Fruit fly (Drosophila melanogaster) whole organism, embryonic: Measurements from ENCODE around the gene Gr64b.

Experiments
- Awh ChIP-seq: fragments of 200-800 bp; sonication (Bioruptor generic); IDR thresholded peaks from 2 replicates; pipeline ENCODE4, ENCODE4 v1.3.6; 2022; ENCODE audit warnings: missing biosample characterization, missing genetic modification characterization
- BtbVII ChIP-seq: fragments of 200-800 bp; sonication (Bioruptor generic); optimal IDR thresholded peaks from 3 replicates; lab custom pipeline; 2017; ENCODE audit warnings: missing biosample characterization, mild to moderate bottlenecking, missing genetic modification characterization
- C15 ChIP-seq: fragments of 200-800 bp; sonication (Bioruptor generic); IDR thresholded peaks from 3 replicates; pipeline ENCODE4 v1.3.6; 2022; ENCODE audit warnings: missing biosample characterization, missing genetic modification characterization
- CG10321 ChIP-seq: fragments of 200-800 bp; sonication (Bioruptor generic); IDR thresholded peaks from 2 replicates; pipeline ENCODE4 v1.3.6; 2022; ENCODE audit warnings: missing biosample characterization, missing genetic modification characterization
- CG10462 ChIP-seq: fragments of 200-800 bp; sonication (Bioruptor generic); optimal IDR thresholded peaks from 2 replicates; lab custom pipeline; 2016; ENCODE audit warnings: missing biosample characterization, missing genetic modification characterization
- CG11398 ChIP-seq: fragments of 200-800 bp; sonication (Bioruptor generic); optimal IDR thresholded peaks from 2 replicates; lab custom pipeline; 2016; ENCODE audit warnings: missing biosample characterization, missing genetic modification characterization
- CG11504 ChIP-seq: fragments of 200-800 bp; sonication (Bioruptor generic); optimal IDR thresholded peaks from 3 replicates; lab custom pipeline; 2019; ENCODE audit warnings: missing biosample characterization, mild to moderate bottlenecking, missing genetic modification characterization, moderate library complexity
- CG12071 ChIP-seq: fragments of 200-800 bp; sonication (Bioruptor generic); optimal IDR thresholded peaks from 3 replicates; lab custom pipeline; 2018; ENCODE audit warnings: missing biosample characterization, mild to moderate bottlenecking, missing genetic modification characterization
- CG13123 ChIP-seq: fragments of 200-800 bp; sonication (Bioruptor generic); optimal IDR thresholded peaks from 2 replicates; lab custom pipeline; 2016; ENCODE audit warnings: missing biosample characterization, missing genetic modification characterization
- CG14441 ChIP-seq: fragments of 200-800 bp; sonication (Bioruptor generic); IDR thresholded peaks from 2 replicates; pipeline ENCODE4 v1.3.6; 2022; ENCODE audit warnings: missing biosample characterization, missing genetic modification characterization
- CG16813 ChIP-seq: fragments of 200-800 bp; sonication (Bioruptor generic); IDR thresholded peaks from 3 replicates; pipeline ENCODE4 v1.3.6; 2022; ENCODE audit warnings: missing biosample characterization, missing genetic modification characterization; ENCODE audit not compliant: partially characterized antibody
- CG17385 ChIP-seq: fragments of 200-800 bp; sonication (Bioruptor generic); optimal IDR thresholded peaks from 3 replicates; lab custom pipeline; 2018; ENCODE audit warnings: missing biosample characterization, mild to moderate bottlenecking, missing genetic modification characterization
- CG17912 ChIP-seq: fragments of 200-800 bp; sonication (Bioruptor generic); optimal IDR thresholded peaks from 2 replicates; lab custom pipeline; 2018; ENCODE audit warnings: missing biosample characterization, mild to moderate bottlenecking, missing genetic modification characterization
- CG1792 ChIP-seq: fragments of 200-800 bp; sonication (Bioruptor generic); optimal IDR thresholded peaks from 2 replicates; lab custom pipeline; 2016; ENCODE audit warnings: missing biosample characterization, missing genetic modification characterization
- CG31365 ChIP-seq: fragments of 200-800 bp; sonication (Bioruptor generic); optimal IDR thresholded peaks from 2 replicates; lab custom pipeline; 2018; ENCODE audit warnings: missing biosample characterization, mild to moderate bottlenecking, missing genetic modification characterization
- CG42726 ChIP-seq: fragments of 200-800 bp; sonication (Bioruptor generic); IDR thresholded peaks from 2 replicates; pipeline ENCODE4 v1.3.6; 2022; ENCODE audit warnings: missing biosample characterization, missing genetic modification characterization; ENCODE audit not compliant: partially characterized antibody
- CG6765 ChIP-seq: fragments of 200-800 bp; sonication (Bioruptor generic); optimal IDR thresholded peaks from 3 replicates; lab custom pipeline; 2017; ENCODE audit warnings: missing biosample characterization, mild to moderate bottlenecking, missing genetic modification characterization
- CG6813 ChIP-seq: fragments of 200-800 bp; sonication (Bioruptor generic); optimal IDR thresholded peaks from 2 replicates; lab custom pipeline; 2017; ENCODE audit warnings: missing biosample characterization, missing genetic modification characterization, mild to moderate bottlenecking, moderate library complexity, missing genetic modification reagents
- CG7839 ChIP-seq: fragments of 200-800 bp; sonication (Bioruptor generic); optimal IDR thresholded peaks from 3 replicates; lab custom pipeline; 2018; ENCODE audit warnings: missing biosample characterization, mild to moderate bottlenecking, missing genetic modification characterization, moderate library complexity
- CG8281 ChIP-seq: fragments of 200-800 bp; sonication (Bioruptor generic); optimal IDR thresholded peaks from 2 replicates; lab custom pipeline; 2018; ENCODE audit warnings: missing biosample characterization, mild to moderate bottlenecking, missing genetic modification characterization, moderate library complexity
- CG9215 ChIP-seq: fragments of 200-800 bp; sonication (Bioruptor generic); IDR thresholded peaks from 2 replicates; pipeline ENCODE4 v1.3.6; 2022; ENCODE audit warnings: missing biosample characterization, missing genetic modification characterization
- Camta ChIP-seq: fragments of 200-800 bp; sonication (Bioruptor generic); optimal IDR thresholded peaks from 2 replicates; lab custom pipeline; 2016; ENCODE audit warnings: missing biosample characterization, missing genetic modification characterization
- Chrac-16 ChIP-seq: fragments of 200-800 bp; sonication (Bioruptor generic); optimal IDR thresholded peaks from 3 replicates; lab custom pipeline; 2016; ENCODE audit warnings: missing biosample characterization, missing genetic modification characterization
- D ChIP-seq, 2 experiments: fragments of 200-800 bp in 1 of 2; fragments of >200 bp in 1 of 2; sonication (Bioruptor generic) in 1 of 2; optimal IDR thresholded peaks; 2 replicates in 1 of 2; 3 replicates in 1 of 2; lab custom pipeline; 2017; ENCODE audit warnings: mild to moderate bottlenecking in 1 of 2, missing biosample characterization in 1 of 2, missing genetic modification characterization in 1 of 2, missing genetic modification reagents in 1 of 2
- Dbx ChIP-seq: fragments of 200-800 bp; sonication (Bioruptor generic); IDR thresholded peaks from 3 replicates; pipeline ENCODE4 v1.3.6; 2022; ENCODE audit warnings: missing biosample characterization, missing genetic modification characterization
- Fer2 ChIP-seq: fragments of 200-800 bp; sonication (Bioruptor generic); optimal IDR thresholded peaks from 2 replicates; lab custom pipeline; 2018; ENCODE audit warnings: missing biosample characterization, mild to moderate bottlenecking, missing genetic modification characterization, moderate library complexity
- GATAe ChIP-seq: fragments of 200-800 bp; sonication (Bioruptor generic); conservative IDR thresholded peaks from 2 replicates; pipeline ENCODE4 v1.3.6; 2022; ENCODE audit warnings: missing biosample characterization, missing genetic modification characterization
- H2.0 ChIP-seq: fragments of 200-800 bp; sonication (Bioruptor generic); IDR thresholded peaks from 2 replicates; pipeline ENCODE4 v1.3.6; 2022; ENCODE audit warnings: missing biosample characterization, missing genetic modification characterization
- Hand ChIP-seq: fragments of 200-800 bp; sonication (Bioruptor generic); optimal IDR thresholded peaks from 2 replicates; lab custom pipeline; 2017; ENCODE audit warnings: mild to moderate bottlenecking, missing biosample characterization, missing genetic modification reagents, missing genetic modification characterization
- Med ChIP-seq: fragments of 200-800 bp; sonication (Bioruptor generic); peaks from one replicate; lab custom pipeline; 2016; ENCODE audit warnings: missing biosample characterization, missing genetic modification characterization, mild to moderate bottlenecking, inconsistent platforms, moderate library complexity
- Myb ChIP-seq: fragments of 200-800 bp; sonication (Bioruptor generic); optimal IDR thresholded peaks from 2 replicates; lab custom pipeline; 2016; ENCODE audit warnings: missing biosample characterization, missing genetic modification characterization
- Neu2 ChIP-seq: fragments of 200-800 bp; sonication (Bioruptor generic); optimal IDR thresholded peaks from 3 replicates; lab custom pipeline; 2016; ENCODE audit warnings: missing biosample characterization, missing genetic modification characterization, borderline replicate concordance
- Rfx ChIP-seq: fragments of 200-800 bp; sonication (Bioruptor generic); IDR thresholded peaks from 2 replicates; pipeline ENCODE4 v1.3.6; 2022; ENCODE audit warnings: missing biosample characterization, missing genetic modification characterization
- Ssrp ChIP-seq: fragments of 200-800 bp; sonication (Bioruptor generic); optimal IDR thresholded peaks from 2 replicates; lab custom pipeline; 2018; ENCODE audit warnings: missing biosample characterization, mild to moderate bottlenecking, missing genetic modification characterization, moderate library complexity
- Vsx1 ChIP-seq: fragments of 200-800 bp; sonication (Bioruptor generic); optimal IDR thresholded peaks from 2 replicates; lab custom pipeline; 2017; ENCODE audit warnings: missing biosample characterization, mild to moderate bottlenecking, missing genetic modification characterization, missing genetic modification reagents
- br ChIP-seq: fragments of >200 bp; optimal IDR thresholded peaks from 2 replicates; lab custom pipeline; 2017
- crp ChIP-seq, 2 experiments: fragments of 200-800 bp; sonication (Bioruptor generic); optimal IDR thresholded peaks; 2 replicates in 1 of 2; 3 replicates in 1 of 2; lab custom pipeline; 2017; ENCODE audit warnings: missing biosample characterization in 2 of 2, missing genetic modification characterization in 2 of 2, mild to moderate bottlenecking in 1 of 2, moderate library complexity in 1 of 2
- disco-r ChIP-seq: fragments of 200-800 bp; sonication (Bioruptor generic); optimal IDR thresholded peaks from 2 replicates; lab custom pipeline; 2016; ENCODE audit warnings: missing biosample characterization, missing genetic modification characterization
- dpn ChIP-seq, 2 experiments: fragments of 200-800 bp; sonication (Bioruptor generic); optimal IDR thresholded peaks; 3 replicates each; lab custom pipeline; 2016; ENCODE audit warnings: missing biosample characterization in 2 of 2, missing genetic modification characterization in 2 of 2
- esg ChIP-seq: fragments of 200-800 bp; sonication (Bioruptor generic); conservative IDR thresholded peaks from 2 replicates; pipeline ENCODE4 v1.3.6; 2022; ENCODE audit warnings: missing biosample characterization, missing genetic modification characterization
- grau ChIP-seq: fragments of 200-800 bp; optimal IDR thresholded peaks from 3 replicates; lab custom pipeline; 2019; ENCODE audit warnings: missing biosample characterization, mild to moderate bottlenecking, missing genetic modification characterization, moderate library complexity
- insv ChIP-seq, 2 experiments: fragments of 200-800 bp; sonication (Bioruptor generic); optimal IDR thresholded peaks; 3 replicates each; lab custom pipeline; 2016 to 2018; ENCODE audit warnings: missing biosample characterization in 2 of 2, missing genetic modification characterization in 2 of 2
- nom ChIP-seq: fragments of 200-800 bp; sonication (Bioruptor generic); optimal IDR thresholded peaks from 2 replicates; lab custom pipeline; 2017; ENCODE audit warnings: missing biosample characterization, missing genetic modification characterization, mild to moderate bottlenecking, moderate library complexity, missing genetic modification reagents
- otp ChIP-seq: fragments of 200-800 bp; sonication (Bioruptor generic); IDR thresholded peaks from 3 replicates; pipeline ENCODE4, ENCODE4 v1.3.6; 2022; ENCODE audit warnings: missing biosample characterization, missing genetic modification characterization
- p53 ChIP-seq: fragments of 200-800 bp; sonication (Bioruptor generic); optimal IDR thresholded peaks from 2 replicates; lab custom pipeline; 2016; ENCODE audit warnings: missing biosample characterization, missing genetic modification characterization
- sd ChIP-seq: fragments of 200-800 bp; sonication (Bioruptor generic); optimal IDR thresholded peaks from 3 replicates; lab custom pipeline; 2018; ENCODE audit warnings: missing biosample characterization, mild to moderate bottlenecking, missing genetic modification characterization, moderate library complexity
- sim ChIP-seq: fragments of 200-800 bp; sonication (Bioruptor generic); IDR thresholded peaks from 2 replicates; pipeline ENCODE4 v1.3.6; 2022; ENCODE audit warnings: missing biosample characterization, missing genetic modification characterization
- sima ChIP-seq: fragments of 200-800 bp; sonication (Bioruptor generic); optimal IDR thresholded peaks from 2 replicates; lab custom pipeline; 2016; ENCODE audit warnings: missing biosample characterization, missing genetic modification characterization
- sisA ChIP-seq: fragments of 200-800 bp; sonication (Bioruptor generic); IDR thresholded peaks from 2 replicates; pipeline ENCODE4 v1.3.6; 2022; ENCODE audit warnings: missing biosample characterization, missing genetic modification characterization
- slbo ChIP-seq: fragments of 200-800 bp; sonication (Bioruptor generic); IDR thresholded peaks from 2 replicates; pipeline ENCODE4 v1.3.6; 2022; ENCODE audit warnings: missing biosample characterization, missing genetic modification characterization
- slou ChIP-seq: fragments of 200-800 bp; sonication (Bioruptor generic); optimal IDR thresholded peaks from 3 replicates; lab custom pipeline; 2016; ENCODE audit warnings: missing biosample characterization, missing genetic modification characterization
- zfh1 ChIP-seq: fragments of 200-800 bp; sonication (Bioruptor generic); IDR thresholded peaks from 3 replicates; pipeline ENCODE4 v1.3.6; 2022; ENCODE audit warnings: missing biosample characterization, missing genetic modification characterization

The Gr64b gene

DNA sequence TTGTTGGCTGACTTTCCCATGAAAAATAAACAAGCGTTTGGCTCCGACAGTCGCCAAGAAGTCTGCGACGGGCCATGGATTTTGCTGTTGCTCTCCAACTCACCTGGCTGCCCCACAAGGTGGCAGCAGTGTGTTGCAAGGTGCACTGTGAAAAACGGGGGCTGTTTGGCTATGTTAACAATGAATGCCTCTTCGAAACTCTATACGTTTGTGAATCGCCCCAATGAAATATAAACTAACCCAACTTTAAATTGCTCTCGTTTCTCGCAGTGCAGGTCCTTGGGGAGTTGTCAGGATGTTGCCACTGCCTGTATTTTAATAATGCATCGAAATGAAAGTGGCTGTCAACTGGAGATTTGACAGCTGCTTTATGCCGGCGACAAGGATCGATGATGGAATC lies 14.1 kb upstream of the Gr64b start (continued):
- no peak for TF ChIP-seq p53 (GFP tag; lab: Kevin White, UChicago)
- TF ChIP-seq br = no peak
- TF ChIP-seq slou (GFP tag; lab: Kevin White, UChicago) = no peak
- TF ChIP-seq CG17385 (GFP tag; lab: Kevin White, UChicago) = no peak
- TF ChIP-seq CG1792 (GFP tag; lab: Kevin White, UChicago) = no peak
- TF ChIP-seq D (optimal IDR thresholded peaks at IDR 0.05; lab: Kevin White, UChicago) = no peak
- no peak for TF ChIP-seq D (GFP tag; optimal IDR thresholded peaks at IDR 0.05; lab: Kevin White, UChicago)
- TF ChIP-seq CG9215 (GFP tag; lab: Robert Waterston, UW) = no peak
- TF ChIP-seq sisA (GFP tag; lab: Robert Waterston, UW) = no peak
- no peak for TF ChIP-seq Myb (GFP tag; lab: Kevin White, UChicago)
- TF ChIP-seq grau (tag; lab: Kevin White, UChicago) = no peak
- TF ChIP-seq CG11504 (tag; lab: Kevin White, UChicago) = peak; percentile 12
- no peak for TF ChIP-seq CG6765
- TF ChIP-seq Neu2 (GFP tag; lab: Kevin White, UChicago) = no peak
- TF ChIP-seq disco-r = no peak
- no peak for TF ChIP-seq Vsx1 (GFP tag; lab: Kevin White, UChicago)
- 0 out of 3 replicates have a peak, but pooled peaks have one; percentile 32 for TF ChIP-seq otp (GFP tag; lab: Robert Waterston, UW)
- no peak for TF ChIP-seq Dbx (GFP tag; lab: Robert Waterston, UW)
- TF ChIP-seq dpn (GFP tag; optimal IDR thresholded peaks at IDR 0.05; lab: Kevin White, UChicago) = no peak
- no peak for TF ChIP-seq Rfx (GFP tag; lab: Robert Waterston, UW)
- TF ChIP-seq CG42726 (GFP tag; lab: Robert Waterston, UW) = no peak
- no peak for TF ChIP-seq Fer2 (tag; lab: Kevin White, UChicago)
- no peak for TF ChIP-seq nom (GFP tag; lab: Kevin White, UChicago)
- TF ChIP-seq sima (GFP tag; lab: Kevin White, UChicago) = no peak
- peak; percentile 8 for TF ChIP-seq Chrac-16
- TF ChIP-seq CG14441 (GFP tag; lab: Robert Waterston, UW) = no peak
- TF ChIP-seq esg (GFP tag; lab: Robert Waterston, UW) = no peak
- TF ChIP-seq CG10321 (GFP tag; lab: Robert Waterston, UW) = no peak
- no peak for TF ChIP-seq Ssrp
- no peak for TF ChIP-seq C15
- peak; percentile 70 for TF ChIP-seq Med (GFP tag; lab: Kevin White, UChicago)
- TF ChIP-seq zfh1 (GFP tag; lab: Robert Waterston, UW) = peak; percentile 46; the same call in 1 of the 3 replicates
- TF ChIP-seq Hand = no peak
- TF ChIP-seq Awh (GFP tag; lab: Robert Waterston, UW) = no peak
- TF ChIP-seq CG31365 = no peak
- TF ChIP-seq slbo (GFP tag; lab: Robert Waterston, UW) = peak; percentile 16; the same call in 1 of the 2 replicates
- TF ChIP-seq CG17912 (GFP tag; lab: Kevin White, UChicago) = no peak
- TF ChIP-seq GATAe (GFP tag; lab: Robert Waterston, UW) = no peak

DNA sequence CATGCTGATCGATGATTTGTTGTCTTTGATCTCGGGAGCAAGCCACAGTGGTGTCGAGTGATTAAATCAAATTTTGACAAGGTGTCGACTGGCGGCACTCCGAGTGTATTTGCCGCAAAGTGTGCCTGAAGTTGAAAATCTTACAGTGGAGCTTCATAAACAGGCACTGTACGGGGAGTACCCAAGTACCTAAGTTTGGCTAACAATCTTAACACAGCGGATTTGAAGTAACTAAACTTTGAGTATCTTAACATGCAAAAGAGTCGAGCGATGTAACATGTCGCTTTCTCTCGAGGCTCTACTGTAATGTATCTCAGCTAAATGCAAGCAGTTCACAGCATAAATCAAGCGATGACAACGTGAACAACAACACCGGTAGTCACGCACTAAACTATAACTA lies 11.7 kb upstream of the Gr64b start:
- TF ChIP-seq CG7839 (tag; lab: Kevin White, UChicago) (peak; percentile 70), Camta (GFP tag; lab: Kevin White, UChicago) (peak; percentile 36), sd (tag; lab: Kevin White, UChicago) (no peak), Chrac-16 (peak; percentile 75), CG11398 (GFP tag; lab: Kevin White, UChicago) (peak; percentile 26), CG16813 (no peak), BtbVII (GFP tag; lab: Kevin White, UChicago) (no peak), CG12071 (GFP tag; lab: Kevin White, UChicago) (peak; percentile 25), CG10462 (GFP tag; lab: Kevin White, UChicago) (peak; percentile 20), H2.0 (GFP tag; lab: Robert Waterston, UW) (peak; percentile 70), crp (GFP tag; optimal IDR thresholded peaks at IDR 0.05; lab: Kevin White, UChicago) (no peak), CG8281 (tag; lab: Kevin White, UChicago) (no peak), CG13123 (GFP tag; lab: Kevin White, UChicago) (no peak), insv (GFP tag; optimal IDR thresholded peaks at IDR 0.05; lab: Kevin White, UChicago) (no peak), CG6813 (GFP tag; lab: Kevin White, UChicago) (peak; percentile 51), sim (GFP tag; lab: Robert Waterston, UW) (0 out of 2 replicates have a peak, but pooled peaks have one; percentile 17)
